Fruit fly (Drosophila melanogaster): ENCODE data around the gene loh.

dm6 chr2L:10422643-10423606 lies 19.4 kb upstream of the loh start, which contains the start of the genes pie and Wdfy2:
- TF ChIP-seq CG32006 (GFP tag; optimal IDR thresholded peaks at IDR 0.05) (no peak), CG7368 (GFP tag; optimal IDR thresholded peaks at IDR 0.05) (no peak), lz (GFP tag; optimal IDR thresholded peaks at IDR 0.05) (no peak), Blimp-1 (GFP tag; optimal IDR thresholded peaks at IDR 0.05) (no peak), dsx (GFP tag; optimal IDR thresholded peaks at IDR 0.05; ENCODE audit: poor library complexity, severe bottlenecking) (no peak), OdsH (GFP tag; optimal IDR thresholded peaks at IDR 0.05) (no peak), Ets96B (tag; optimal IDR thresholded peaks at IDR 0.05) (no peak), CG6792 (GFP tag; optimal IDR thresholded peaks at IDR 0.05) (no peak), CG16779 (tag; optimal IDR thresholded peaks at IDR 0.05) (no peak)

All from whole organism, prepupa.